Worm (Caenorhabditis elegans) whole organism, midembryonic: ENCODE measurements around the gene F41B5.12.

Experiments used
- T22C8.4 ChIP-seq: fragments of 200-800 bp; sonication (Bioruptor generic); IDR thresholded peaks from 2 replicates; pipeline ENCODE4 v1.3.6; 2022; ENCODE audit warnings: missing genetic modification characterization, missing compliant biosample characterization
- cog-1 ChIP-seq: sonication (generic microtip); optimal IDR thresholded peaks from 2 replicates; lab custom pipeline; 2016; ENCODE audit warnings: missing genetic modification characterization, missing compliant biosample characterization
- flt-1 ChIP-seq: fragments of 200-800 bp; sonication (Bioruptor generic); IDR thresholded peaks from 2 replicates; pipeline ENCODE4 v1.3.6; 2022; ENCODE audit warnings: missing genetic modification characterization, missing compliant biosample characterization
- klf-2 ChIP-seq: fragments of 200-800 bp; sonication (Bioruptor generic); conservative IDR thresholded peaks from 2 replicates; pipeline ENCODE4 v1.3.6; 2022; ENCODE audit warnings: missing genetic modification reagents, missing genetic modification characterization, missing compliant biosample characterization
- med-1 ChIP-seq: sonication (generic microtip); optimal IDR thresholded peaks from 2 replicates; lab custom pipeline; 2017; ENCODE audit warnings: missing genetic modification characterization, mild to moderate bottlenecking, missing compliant biosample characterization, antibody characterized with exemption, missing genetic modification reagents; ENCODE audit not compliant: insufficient read depth
- ref-1 ChIP-seq: fragments of 200-800 bp; sonication (Bioruptor generic); conservative IDR thresholded peaks from 2 replicates; pipeline ENCODE4 v1.3.6; 2022; ENCODE audit warnings: missing genetic modification reagents, missing genetic modification characterization, missing compliant biosample characterization
- tab-1 ChIP-seq: fragments of 200-800 bp; sonication (Bioruptor generic); IDR thresholded peaks from 2 replicates; pipeline ENCODE4 v1.3.6; 2022; ENCODE audit warnings: missing genetic modification characterization, missing compliant biosample characterization
- ztf-23 ChIP-seq: fragments of 200-800 bp; sonication (Bioruptor generic); IDR thresholded peaks from 2 replicates; pipeline ENCODE4 v1.3.6; 2022; ENCODE audit warnings: missing genetic modification reagents, missing genetic modification characterization, missing compliant biosample characterization
- ztf-29 ChIP-seq: fragments of 200-800 bp; sonication (Bioruptor generic); IDR thresholded peaks from 2 replicates; pipeline ENCODE4 v1.3.6; 2022; ENCODE audit warnings: missing genetic modification reagents, missing genetic modification characterization, missing compliant biosample characterization

The F41B5.12 gene

DNA sequence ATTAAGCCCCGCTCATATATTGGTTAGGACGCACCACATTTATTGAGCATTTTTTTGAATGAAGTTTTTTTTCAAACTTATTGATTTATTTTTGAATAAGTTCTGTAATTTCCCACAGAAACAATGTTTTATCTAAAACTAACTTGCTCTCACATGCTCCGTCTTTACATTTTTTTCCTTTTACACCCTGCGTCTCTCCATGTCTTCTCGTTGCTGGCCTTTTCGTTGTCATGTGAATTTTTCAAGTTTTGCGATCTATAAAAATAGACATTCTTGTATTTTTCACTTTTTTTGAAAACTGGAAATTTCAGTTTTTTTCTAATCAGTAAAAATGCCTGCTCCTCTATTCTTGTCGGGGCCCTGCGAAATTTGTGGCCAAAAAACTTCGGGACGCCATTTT is 29.8 kb upstream of the F41B5.12 start, which contains the start of gene nhr-134:
nhr-134 (plus strand) TSS at position 312 of the 400 bp plus-strand sequence.
- TF ChIP-seq ztf-29 (GFP tag; lab: Robert Waterston, UW) = no peak
- no peak for TF ChIP-seq T22C8.4 (GFP tag; lab: Robert Waterston, UW)
- no peak for TF ChIP-seq ref-1
- TF ChIP-seq tab-1 (GFP tag; lab: Robert Waterston, UW) = no peak
- no peak for TF ChIP-seq med-1
- TF ChIP-seq flt-1 (GFP tag; lab: Robert Waterston, UW) = no peak
- TF ChIP-seq cog-1 = no peak
- TF ChIP-seq ztf-23 (GFP tag; lab: Robert Waterston, UW) = no peak
- no peak for TF ChIP-seq klf-2 (GFP tag; lab: Robert Waterston, UW)

DNA sequence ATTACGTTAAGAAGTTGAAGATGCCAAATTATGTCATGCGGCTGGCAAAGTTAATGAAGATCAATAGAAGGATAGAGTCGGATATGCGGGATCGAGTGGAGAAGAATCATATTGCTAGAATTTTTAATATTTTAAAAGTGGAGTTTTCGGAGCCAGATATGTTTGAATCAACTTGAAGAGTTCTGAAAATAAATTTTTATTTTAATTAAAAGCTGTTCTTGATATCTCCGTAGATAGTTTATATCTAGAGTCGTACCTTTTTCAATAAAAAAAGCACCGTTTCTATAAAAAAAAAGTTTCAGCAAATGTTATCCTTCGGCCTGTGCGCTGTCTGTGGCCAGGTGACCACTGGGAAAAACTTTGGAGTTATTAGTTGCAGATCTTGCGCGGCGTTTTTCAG is 27.6 kb upstream of the F41B5.12 start, which contains the start of gene nhr-96:
nhr-96 (plus strand) TSS at position 301 of the 400 bp plus-strand sequence.
- no peak for TF ChIP-seq ztf-23 (GFP tag; lab: Robert Waterston, UW)
- no peak for TF ChIP-seq cog-1
- TF ChIP-seq ref-1 = no peak
- TF ChIP-seq klf-2 (GFP tag; lab: Robert Waterston, UW) = no peak
- TF ChIP-seq med-1 = no peak
- no peak for TF ChIP-seq tab-1 (GFP tag; lab: Robert Waterston, UW)
- no peak for TF ChIP-seq ztf-29 (GFP tag; lab: Robert Waterston, UW)
- TF ChIP-seq flt-1 (GFP tag; lab: Robert Waterston, UW) = no peak
- TF ChIP-seq T22C8.4 (GFP tag; lab: Robert Waterston, UW) = no peak

DNA sequence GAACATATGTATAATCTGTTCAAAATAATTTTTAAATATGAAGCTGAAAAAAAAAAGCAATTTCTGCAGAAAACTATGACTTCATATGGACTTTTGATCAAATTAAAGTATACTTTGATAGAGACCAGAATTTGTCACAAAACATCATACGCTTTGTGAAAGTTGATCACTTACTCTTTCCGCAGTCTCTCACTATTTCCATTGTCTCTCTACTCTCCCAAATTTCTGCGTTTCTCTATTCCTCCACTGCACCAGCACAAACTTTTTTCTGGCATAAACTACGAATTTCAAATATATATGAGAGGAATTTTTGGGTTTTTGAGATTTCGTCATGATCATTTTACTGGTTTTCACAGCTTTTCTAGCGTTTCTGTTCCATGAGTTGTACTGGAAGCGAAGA is 24.9 kb upstream of the F41B5.12 start, which contains the start of gene cyp-33C4:
cyp-33C4 (plus strand) TSS at position 293 of the 400 bp plus-strand sequence.
- TF ChIP-seq T22C8.4 (GFP tag; lab: Robert Waterston, UW) = no peak
- TF ChIP-seq ztf-29 (GFP tag; lab: Robert Waterston, UW) = no peak
- no peak for TF ChIP-seq med-1
- no peak for TF ChIP-seq flt-1 (GFP tag; lab: Robert Waterston, UW)
- TF ChIP-seq ztf-23 (GFP tag; lab: Robert Waterston, UW) = no peak
- no peak for TF ChIP-seq ref-1
- TF ChIP-seq klf-2 (GFP tag; lab: Robert Waterston, UW) = no peak
- no peak for TF ChIP-seq tab-1 (GFP tag; lab: Robert Waterston, UW)
- TF ChIP-seq cog-1 = no peak

DNA sequence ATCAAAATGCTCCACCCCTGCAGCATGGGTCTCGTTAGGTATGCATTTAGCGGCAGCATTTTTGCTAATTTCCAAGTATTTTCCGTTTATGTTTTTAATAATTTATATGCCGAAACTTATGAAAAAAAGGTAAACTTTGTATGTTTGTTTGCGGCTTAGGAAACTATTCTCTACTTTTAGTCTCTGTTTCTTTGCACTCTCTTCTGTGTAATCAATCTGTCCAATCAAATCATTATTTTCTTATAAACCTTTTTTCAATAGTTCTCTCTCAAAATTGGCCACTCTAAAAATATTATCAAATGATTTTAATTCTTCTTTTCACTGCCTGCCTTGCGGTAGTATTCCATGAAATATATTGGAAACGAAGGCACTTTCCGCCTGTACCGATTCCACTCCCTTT is 22.7 kb upstream of the F41B5.12 start:
- TF ChIP-seq ztf-29 (GFP tag; lab: Robert Waterston, UW) (no peak), flt-1 (GFP tag; lab: Robert Waterston, UW) (no peak), ztf-23 (GFP tag; lab: Robert Waterston, UW) (no peak)

DNA sequence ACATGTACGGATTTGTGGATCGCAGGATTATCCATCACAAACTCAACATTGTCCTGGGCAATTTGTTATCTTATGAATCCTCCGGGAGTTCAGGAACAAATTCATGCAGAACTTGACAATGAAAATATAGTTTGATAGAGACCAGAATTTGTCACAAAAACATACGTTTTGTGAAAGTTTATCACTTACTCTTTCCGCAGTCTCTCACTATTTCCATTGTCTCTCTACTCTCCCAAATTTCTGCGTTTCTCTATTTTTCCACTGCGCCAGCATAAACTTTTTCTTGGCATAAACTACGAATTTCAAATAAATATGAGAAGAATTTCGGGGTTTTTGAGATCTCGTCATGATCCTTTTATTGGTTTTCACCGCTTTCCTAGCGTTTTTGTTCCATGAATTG is 18.1 kb upstream of the F41B5.12 start, which contains the start of gene cyp-33C3:
cyp-33C3 (plus strand) TSS at position 149 of the 400 bp plus-strand sequence.
- no peak for TF ChIP-seq med-1
- TF ChIP-seq cog-1 = no peak
- no peak for TF ChIP-seq tab-1 (GFP tag; lab: Robert Waterston, UW)

DNA sequence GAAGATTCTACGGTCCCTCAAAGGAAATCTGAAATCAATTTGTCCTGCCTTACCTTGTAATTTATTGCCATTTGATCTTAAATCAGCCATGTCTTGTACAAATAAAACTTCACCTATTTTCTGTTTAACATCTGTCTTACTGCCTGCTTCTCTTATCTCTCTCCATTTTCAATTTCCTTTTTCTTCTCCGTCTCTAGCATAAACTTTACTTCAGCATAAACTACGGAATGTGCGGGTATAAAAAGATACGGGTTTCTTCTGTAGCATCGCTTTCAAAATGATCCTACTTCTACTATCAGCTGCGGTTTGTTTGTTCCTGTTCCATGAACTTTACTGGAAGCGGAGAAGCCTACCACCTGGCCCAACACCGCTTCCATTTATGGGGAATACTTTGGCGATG is 16.0 kb upstream of the F41B5.12 start, which contains the start of gene cyp-33C5:
cyp-33C5 (plus strand) TSS at position 254 of the 400 bp plus-strand sequence.
- no peak for TF ChIP-seq T22C8.4 (GFP tag; lab: Robert Waterston, UW)
- TF ChIP-seq cog-1 = no peak
- no peak for TF ChIP-seq med-1
- no peak for TF ChIP-seq tab-1 (GFP tag; lab: Robert Waterston, UW)
- TF ChIP-seq ztf-29 (GFP tag; lab: Robert Waterston, UW) = no peak
- TF ChIP-seq flt-1 (GFP tag; lab: Robert Waterston, UW) = no peak
- TF ChIP-seq ztf-23 (GFP tag; lab: Robert Waterston, UW) = no peak
- no peak for TF ChIP-seq klf-2 (GFP tag; lab: Robert Waterston, UW)
- no peak for TF ChIP-seq ref-1

DNA sequence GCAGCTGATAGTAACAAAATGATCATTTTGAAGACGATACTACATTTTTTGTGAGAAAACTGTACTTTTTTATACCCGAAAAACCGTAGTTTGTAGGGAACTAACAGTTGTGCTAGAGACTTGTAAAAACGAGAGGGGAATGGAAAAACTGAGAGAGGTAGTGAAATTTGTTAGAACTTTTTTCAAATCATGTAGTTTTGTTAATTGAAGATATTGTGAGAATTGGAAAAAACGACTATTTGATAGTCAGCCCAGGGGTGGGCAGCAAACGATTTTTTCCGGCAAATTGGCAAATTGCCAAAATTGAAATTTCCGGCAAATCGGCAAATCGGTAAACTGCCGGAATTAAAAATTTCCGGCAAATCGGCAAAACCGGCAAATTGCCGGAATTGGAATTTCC is 11.4 kb upstream of the F41B5.12 start, which contains the start of gene cyp-33C6:
cyp-33C6 (minus strand) TSS at position 101 of the 400 bp plus-strand sequence.
- TF ChIP-seq tab-1 (GFP tag; lab: Robert Waterston, UW) (no peak), ztf-23 (GFP tag; lab: Robert Waterston, UW) (no peak), T22C8.4 (GFP tag; lab: Robert Waterston, UW) (no peak), klf-2 (GFP tag; lab: Robert Waterston, UW) (no peak), med-1 (no peak), cog-1 (no peak), ztf-29 (GFP tag; lab: Robert Waterston, UW) (no peak), flt-1 (GFP tag; lab: Robert Waterston, UW) (no peak), ref-1 (no peak)

DNA sequence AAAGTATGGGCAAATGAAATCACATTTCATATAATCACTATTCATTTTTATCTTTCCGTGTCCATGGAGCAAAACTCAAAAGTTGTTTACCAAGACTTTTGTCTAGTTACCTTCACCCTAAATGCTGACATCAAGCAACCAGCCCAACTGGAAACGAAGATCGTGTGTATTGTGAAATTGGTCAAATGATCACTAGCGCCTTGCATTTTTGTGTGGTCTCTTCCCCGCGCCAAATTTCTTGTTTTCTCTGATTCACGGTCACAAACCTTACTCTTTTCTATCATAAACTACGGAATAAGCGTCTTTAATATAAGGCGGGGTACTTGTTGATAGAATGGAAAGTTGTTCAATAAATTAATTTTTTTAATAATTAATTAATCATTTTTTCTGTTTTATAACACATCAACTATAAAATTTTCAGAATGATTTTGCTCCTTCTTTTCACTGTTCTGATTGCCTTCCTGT is 10.6 kb upstream of the F41B5.12 start, which contains the start of gene cyp-33C7:
cyp-33C7 (plus strand) TSS at position 415 of the 465 bp plus-strand sequence.
- TF ChIP-seq med-1 (no peak), klf-2 (GFP tag; lab: Robert Waterston, UW) (no peak), ref-1 (no peak), flt-1 (GFP tag; lab: Robert Waterston, UW) (no peak), ztf-23 (GFP tag; lab: Robert Waterston, UW) (no peak), T22C8.4 (GFP tag; lab: Robert Waterston, UW) (no peak), ztf-29 (GFP tag; lab: Robert Waterston, UW) (no peak), cog-1 (no peak), tab-1 (GFP tag; lab: Robert Waterston, UW) (no peak)

DNA sequence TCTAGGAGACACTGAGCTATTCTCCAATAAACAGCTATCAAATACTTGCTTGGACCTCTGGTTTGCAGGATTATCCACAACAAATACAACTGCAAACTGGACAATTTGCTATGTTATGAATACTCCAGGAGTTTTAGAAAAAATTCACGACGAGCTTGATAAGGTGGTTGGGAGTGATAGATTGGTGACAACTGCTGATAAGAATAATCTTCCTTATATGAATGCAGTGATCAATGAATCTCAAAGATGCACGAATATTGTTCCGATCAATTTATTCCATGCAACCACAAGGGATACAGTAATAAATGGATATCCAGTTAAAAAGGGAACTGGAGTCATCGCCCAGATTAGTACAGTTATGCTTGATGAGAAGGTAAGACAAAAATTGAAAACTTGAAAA is 9.0 kb upstream of the F41B5.12 start:
- TF ChIP-seq flt-1 (GFP tag; lab: Robert Waterston, UW) (no peak), cog-1 (no peak), ztf-23 (GFP tag; lab: Robert Waterston, UW) (no peak)

DNA sequence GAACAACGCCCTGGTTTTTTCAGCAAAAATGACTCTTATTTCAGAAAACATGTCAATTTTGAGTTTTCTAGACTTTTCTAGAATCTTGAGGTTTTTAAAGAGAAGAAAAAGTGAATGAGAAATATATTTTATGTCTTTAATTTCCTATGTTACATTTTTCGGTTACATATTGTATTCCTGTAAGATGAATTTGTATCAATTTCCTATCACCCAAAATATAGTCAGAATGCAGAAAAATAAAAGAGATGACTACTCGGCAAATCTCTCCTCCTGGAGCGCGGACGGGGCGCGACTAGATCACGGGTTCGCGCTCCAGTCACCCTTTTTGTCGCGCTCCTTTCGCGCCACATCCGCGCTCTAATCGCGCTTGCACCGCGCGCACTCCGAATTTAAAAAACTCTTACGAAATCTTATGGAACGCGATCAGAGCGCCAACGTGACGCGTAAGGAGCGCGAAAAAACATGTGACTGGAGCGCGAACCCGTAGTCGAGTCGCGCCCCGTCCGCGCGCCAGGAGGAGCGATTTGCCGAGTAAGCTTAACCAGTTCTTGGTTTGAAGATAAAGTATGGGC is 6.1 kb upstream of the F41B5.12 start, which contains the start of gene str-253:
str-253 (minus strand) TSS at position 51 of the 572 bp plus-strand sequence.
- no peak for TF ChIP-seq flt-1 (GFP tag; lab: Robert Waterston, UW)
- TF ChIP-seq ztf-29 (GFP tag; lab: Robert Waterston, UW) = no peak
- no peak for TF ChIP-seq cog-1
- no peak for TF ChIP-seq klf-2 (GFP tag; lab: Robert Waterston, UW)
- no peak for TF ChIP-seq T22C8.4 (GFP tag; lab: Robert Waterston, UW)
- TF ChIP-seq ztf-23 (GFP tag; lab: Robert Waterston, UW) = no peak
- TF ChIP-seq tab-1 (GFP tag; lab: Robert Waterston, UW) = no peak
- TF ChIP-seq ref-1 = no peak
